Worm (Caenorhabditis elegans): Measurements from ENCODE around the gene ztf-20.

- no peak for TF ChIP-seq ceh-30 (tag; optimal IDR thresholded peaks at IDR 0.05)
- TF ChIP-seq hlh-8 (tag; optimal IDR thresholded peaks at IDR 0.05): no peak
Measured at ce11 chrV:18969590-18970105, 9.7 kb upstream of the ztf-20 start, which contains the start of gene Y39B6A.42.

Data from whole organism, late embryonic.